Worm (Caenorhabditis elegans): ENCODE data around the gene C06A6.2.

C06A6.2 gene

DNA sequence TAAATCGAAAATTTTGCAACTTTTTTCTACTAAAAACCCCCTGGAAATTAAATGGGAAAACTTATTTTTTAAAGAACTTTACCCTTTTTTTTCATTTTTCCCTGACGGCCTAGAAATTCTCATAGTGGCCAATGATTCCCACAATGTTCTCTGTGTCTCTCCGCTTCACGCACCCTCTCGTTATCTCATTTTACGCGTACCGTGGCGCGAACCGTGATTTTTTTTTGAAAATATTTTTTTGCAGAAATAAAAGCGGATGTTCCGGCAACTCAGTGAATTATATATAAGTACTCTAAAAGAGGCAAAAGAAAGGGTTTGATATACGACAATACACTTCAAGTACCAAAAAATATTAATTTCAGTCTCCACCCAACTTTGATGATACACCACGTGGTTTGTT, at the start of gene C06A6.2:
Gene C06A6.2 (plus strand): TSS at position 237 of the 400 bp plus-strand sequence.
- TF ChIP-seq nhr-11 (tag; optimal IDR thresholded peaks at IDR 0.05) (no peak), unc-3 (GFP tag; conservative IDR thresholded peaks at IDR 0.05) (no peak), unc-3 (tag; optimal IDR thresholded peaks at IDR 0.05) (no peak), pha-4 (tag; optimal IDR thresholded peaks at IDR 0.05) (no peak), ceh-22 (tag; optimal IDR thresholded peaks at IDR 0.05) (no peak), K09A11.1 (tag; optimal IDR thresholded peaks at IDR 0.05; ENCODE audit: insufficient read depth) (no peak), F13H6.1 (tag; optimal IDR thresholded peaks at IDR 0.05) (no peak), nfya-1 (tag; optimal IDR thresholded peaks at IDR 0.05) (no peak), sdc-2 (tag; optimal IDR thresholded peaks at IDR 0.05) (no peak), zip-5 (tag; optimal IDR thresholded peaks at IDR 0.05) (no peak), lin-11 (tag; optimal IDR thresholded peaks at IDR 0.05) (no peak), fax-1 (tag; optimal IDR thresholded peaks at IDR 0.05) (no peak), hlh-13 (GFP tag; optimal IDR thresholded peaks at IDR 0.05) (no peak)

DNA sequence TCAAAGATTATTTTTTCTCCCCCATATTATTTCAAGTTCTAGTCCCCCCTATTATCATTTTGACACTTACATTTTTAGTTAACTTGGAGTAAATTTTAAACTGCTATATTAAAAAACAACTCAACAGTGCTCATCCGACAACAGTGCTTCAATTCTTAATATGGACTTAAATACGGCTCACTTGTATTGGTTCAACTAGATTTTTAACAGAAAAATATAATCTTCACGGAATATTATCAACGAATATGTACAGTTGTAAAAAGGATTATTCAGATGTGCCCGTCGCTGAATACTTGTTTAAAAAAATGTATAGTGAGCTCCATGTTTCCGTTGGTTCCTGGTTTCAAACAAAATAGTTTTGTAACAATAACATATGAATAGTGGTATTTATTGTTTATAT, 46.1 kb upstream of the C06A6.2 start:
- TF ChIP-seq unc-3 (GFP tag; conservative IDR thresholded peaks at IDR 0.05): no peak
- no peak for TF ChIP-seq unc-3 (tag; optimal IDR thresholded peaks at IDR 0.05)
- TF ChIP-seq lim-6 (tag; optimal IDR thresholded peaks at IDR 0.05): no peak
- TF ChIP-seq sdc-2 (tag; optimal IDR thresholded peaks at IDR 0.05): no peak

DNA sequence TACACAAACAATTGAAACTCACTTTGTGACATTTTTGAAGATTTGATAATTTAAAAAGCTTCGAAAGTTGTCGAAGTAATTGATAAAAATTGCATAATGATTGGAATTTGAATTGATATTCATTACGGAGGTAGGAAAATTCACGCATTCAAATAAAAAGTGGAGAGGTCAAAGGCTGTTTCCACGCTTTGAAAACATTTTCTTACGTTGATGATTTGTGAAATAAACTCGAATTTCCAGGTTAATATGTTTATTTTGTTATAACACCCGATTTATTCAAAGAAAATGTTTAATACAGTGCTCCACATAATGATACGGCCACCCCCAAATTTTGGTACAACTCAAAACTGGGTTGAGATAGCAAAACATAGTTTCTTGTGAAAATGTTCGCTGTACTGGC, 43.2 kb upstream of the C06A6.2 start, which contains the start of gene C33H5.16:
Gene C33H5.16 (minus strand): TSS at position 101 of the 400 bp plus-strand sequence.
- no peak for TF ChIP-seq elt-2 (tag; optimal IDR thresholded peaks at IDR 0.05)
- no peak for TF ChIP-seq pha-4 (tag; optimal IDR thresholded peaks at IDR 0.05)
- no peak for TF ChIP-seq odd-2 (tag; optimal IDR thresholded peaks at IDR 0.05)
- TF ChIP-seq ttx-3 (tag; optimal IDR thresholded peaks at IDR 0.05): no peak
- no peak for TF ChIP-seq nhr-11 (tag; optimal IDR thresholded peaks at IDR 0.05)
- TF ChIP-seq unc-86 (tag; optimal IDR thresholded peaks at IDR 0.05): no peak
- no peak for TF ChIP-seq madf-2 (tag; optimal IDR thresholded peaks at IDR 0.05)
- TF ChIP-seq F13H6.1 (tag; optimal IDR thresholded peaks at IDR 0.05): no peak
- no peak for TF ChIP-seq npax-4 (tag; optimal IDR thresholded peaks at IDR 0.05)
- no peak for TF ChIP-seq pat-9 (tag; optimal IDR thresholded peaks at IDR 0.05)
- TF ChIP-seq pag-3 (tag; optimal IDR thresholded peaks at IDR 0.05; ENCODE audit: borderline replicate concordance): no peak
- TF ChIP-seq ceh-48 (tag; optimal IDR thresholded peaks at IDR 0.05): no peak
- TF ChIP-seq che-1 (tag; optimal IDR thresholded peaks at IDR 0.05): no peak
- TF ChIP-seq zip-5 (tag; optimal IDR thresholded peaks at IDR 0.05): no peak
- TF ChIP-seq K02D7.2 (tag; optimal IDR thresholded peaks at IDR 0.05): no peak
- no peak for TF ChIP-seq ceh-2 (tag; optimal IDR thresholded peaks at IDR 0.05)
- no peak for TF ChIP-seq ceh-45 (GFP tag; IDR thresholded peaks at IDR 0.05)
- TF ChIP-seq ets-4 (tag; optimal IDR thresholded peaks at IDR 0.05): no peak
- no peak for TF ChIP-seq C38D4.7 (GFP tag; optimal IDR thresholded peaks at IDR 0.05)
- no peak for TF ChIP-seq lin-11 (tag; optimal IDR thresholded peaks at IDR 0.05)

DNA sequence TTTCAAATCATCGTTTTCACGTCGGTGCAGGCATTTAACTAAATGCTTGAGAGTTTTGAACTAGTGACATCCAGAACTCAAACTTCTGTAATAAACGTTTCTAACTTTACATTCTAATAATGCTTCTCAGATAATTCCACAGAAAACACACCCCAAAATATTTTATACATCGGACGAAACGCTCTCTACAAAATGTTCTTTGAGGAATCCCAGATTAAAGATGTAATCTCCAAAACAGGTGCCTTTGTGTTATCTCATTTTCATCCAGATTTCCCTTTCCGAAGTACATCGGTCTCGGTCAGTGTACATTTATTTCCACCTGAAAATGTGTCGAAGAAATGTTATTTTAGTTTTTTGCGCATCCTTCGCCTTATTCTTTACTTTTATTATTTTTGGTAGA, 41.7 kb upstream of the C06A6.2 start, which contains the start of gene C33H5.2:
Gene C33H5.2 (plus strand): TSS at position 301 of the 400 bp plus-strand sequence.
- TF ChIP-seq ceh-19 (GFP tag; optimal IDR thresholded peaks at IDR 0.05) (no peak), ceh-18 (tag; optimal IDR thresholded peaks at IDR 0.05) (no peak), dmd-4 (tag; optimal IDR thresholded peaks at IDR 0.05; ENCODE audit: borderline replicate concordance) (no peak), odd-2 (tag; optimal IDR thresholded peaks at IDR 0.05) (no peak), fkh-6 (tag; optimal IDR thresholded peaks at IDR 0.05) (no peak), zip-5 (tag; optimal IDR thresholded peaks at IDR 0.05) (no peak), ceh-45 (GFP tag; IDR thresholded peaks at IDR 0.05) (no peak), sdc-2 (tag; optimal IDR thresholded peaks at IDR 0.05) (no peak), gmeb-2 (tag; optimal IDR thresholded peaks at IDR 0.05) (no peak), tbx-7 (tag; optimal IDR thresholded peaks at IDR 0.05) (no peak), ceh-9 (tag; optimal IDR thresholded peaks at IDR 0.05) (no peak), fax-1 (tag; optimal IDR thresholded peaks at IDR 0.05) (no peak), ceh-2 (tag; optimal IDR thresholded peaks at IDR 0.05) (no peak)

Data from whole organism, late embryonic.